Fruit fly (Drosophila melanogaster): Measurements from ENCODE around the gene Smr.

The Smr gene

dm6 chrX:12676554-12677336 is 65.7 kb downstream of the Smr start:
- TF ChIP-seq ovo (GFP tag; optimal IDR thresholded peaks at IDR 0.05): peak; percentile 2
- no peak for TF ChIP-seq CG7101 (tag; optimal IDR thresholded peaks at IDR 0.05)
- TF ChIP-seq CG7045 (GFP tag; optimal IDR thresholded peaks at IDR 0.05): no peak
- no peak for TF ChIP-seq toe (GFP tag; optimal IDR thresholded peaks at IDR 0.05)
- TF ChIP-seq tj (GFP tag; optimal IDR thresholded peaks at IDR 0.05): peak; percentile 76
- TF ChIP-seq Mnt (GFP tag; optimal IDR thresholded peaks at IDR 0.05): no peak
- TF ChIP-seq CG14711 (tag; optimal IDR thresholded peaks at IDR 0.05): peak; percentile 45

- TF ChIP-seq CG11617 (GFP tag; optimal IDR thresholded peaks at IDR 0.05) (no peak), kay (GFP tag; ENCODE audit: borderline replicate concordance) (peak; percentile 40)
These were observed 66.4 kb downstream of the Smr start for dm6 chrX:12675798-12676553.

- no peak for TF ChIP-seq Crg-1 (GFP tag; optimal IDR thresholded peaks at IDR 0.05)
- no peak for TF ChIP-seq ovo (GFP tag; optimal IDR thresholded peaks at IDR 0.05)
- TF ChIP-seq CG14711 (tag; optimal IDR thresholded peaks at IDR 0.05): peak; percentile 37
These were observed 67.1 kb downstream of the Smr start for dm6 chrX:12675284-12675683.

- TF ChIP-seq toe (GFP tag; optimal IDR thresholded peaks at IDR 0.05): no peak
- peak; percentile 59 for TF ChIP-seq kay (GFP tag; ENCODE audit: borderline replicate concordance)
These were observed 68.4 kb downstream of the Smr start for dm6 chrX:12673833-12674541.

- TF ChIP-seq CG33017 (tag; optimal IDR thresholded peaks at IDR 0.05): no peak
- peak; percentile 55 for TF ChIP-seq CG7101 (tag; optimal IDR thresholded peaks at IDR 0.05)
- TF ChIP-seq toe (GFP tag; optimal IDR thresholded peaks at IDR 0.05): no peak
- no peak for TF ChIP-seq tj (GFP tag; optimal IDR thresholded peaks at IDR 0.05)
- peak; percentile 82 for TF ChIP-seq kay (GFP tag; ENCODE audit: borderline replicate concordance)
- no peak for TF ChIP-seq cic (GFP tag; optimal IDR thresholded peaks at IDR 0.05)
- no peak for TF ChIP-seq Mnt (GFP tag; optimal IDR thresholded peaks at IDR 0.05)
- TF ChIP-seq Crg-1 (GFP tag; optimal IDR thresholded peaks at IDR 0.05): no peak
- no peak for TF ChIP-seq CG14711 (tag; optimal IDR thresholded peaks at IDR 0.05)
- no peak for TF ChIP-seq pad (GFP tag; optimal IDR thresholded peaks at IDR 0.05)
- TF ChIP-seq CG5204 (GFP tag; optimal IDR thresholded peaks at IDR 0.05): peak; percentile 24
- peak; percentile 77 for TF ChIP-seq ovo (GFP tag; optimal IDR thresholded peaks at IDR 0.05)
- no peak for TF ChIP-seq CG11617 (GFP tag; optimal IDR thresholded peaks at IDR 0.05)
- no peak for TF ChIP-seq CG1620 (GFP tag; optimal IDR thresholded peaks at IDR 0.05)
- TF ChIP-seq bab1 (GFP tag; optimal IDR thresholded peaks at IDR 0.05): no peak
These were observed 69.9 kb downstream of the Smr start for dm6 chrX:12672317-12673172.

dm6 chrX:12670530-12671285 is 71.7 kb downstream of the Smr start:
- no peak for TF ChIP-seq kay (GFP tag; ENCODE audit: borderline replicate concordance)
- TF ChIP-seq cic (GFP tag; optimal IDR thresholded peaks at IDR 0.05): no peak
- no peak for TF ChIP-seq toe (GFP tag; optimal IDR thresholded peaks at IDR 0.05)
- TF ChIP-seq cnc (optimal IDR thresholded peaks at IDR 0.05): no peak
- no peak for TF ChIP-seq CG33017 (tag; optimal IDR thresholded peaks at IDR 0.05)
- no peak for TF ChIP-seq CG7101 (tag; optimal IDR thresholded peaks at IDR 0.05)
- TF ChIP-seq CG1620 (GFP tag; optimal IDR thresholded peaks at IDR 0.05): no peak
- no peak for TF ChIP-seq pad (GFP tag; optimal IDR thresholded peaks at IDR 0.05)
- no peak for TF ChIP-seq tj (GFP tag; optimal IDR thresholded peaks at IDR 0.05)
- TF ChIP-seq CG14711 (tag; optimal IDR thresholded peaks at IDR 0.05): no peak
- TF ChIP-seq ovo (GFP tag; optimal IDR thresholded peaks at IDR 0.05): no peak
- no peak for TF ChIP-seq CG5204 (GFP tag; optimal IDR thresholded peaks at IDR 0.05)
- no peak for TF ChIP-seq CG7045 (GFP tag; optimal IDR thresholded peaks at IDR 0.05)
- TF ChIP-seq Clk (GFP tag; optimal IDR thresholded peaks at IDR 0.05): no peak
- no peak for TF ChIP-seq bab1 (GFP tag; optimal IDR thresholded peaks at IDR 0.05)
- no peak for TF ChIP-seq Hr96 (GFP tag; optimal IDR thresholded peaks at IDR 0.05)

All from whole organism, adult.